Fruit fly (Drosophila melanogaster) ovary, adult (tissue): ENCODE data around the gene ScsbetaG.

ENCODE experiments used
- CG17801 ChIP-seq: fragments of 200-800 bp; optimal IDR thresholded peaks from 2 replicates; lab custom pipeline; 2019; ENCODE audit warnings: missing biosample characterization, mild to moderate bottlenecking, missing genetic modification characterization, moderate library complexity; ENCODE audit not compliant: partially characterized antibody

The ScsbetaG gene

DNA sequence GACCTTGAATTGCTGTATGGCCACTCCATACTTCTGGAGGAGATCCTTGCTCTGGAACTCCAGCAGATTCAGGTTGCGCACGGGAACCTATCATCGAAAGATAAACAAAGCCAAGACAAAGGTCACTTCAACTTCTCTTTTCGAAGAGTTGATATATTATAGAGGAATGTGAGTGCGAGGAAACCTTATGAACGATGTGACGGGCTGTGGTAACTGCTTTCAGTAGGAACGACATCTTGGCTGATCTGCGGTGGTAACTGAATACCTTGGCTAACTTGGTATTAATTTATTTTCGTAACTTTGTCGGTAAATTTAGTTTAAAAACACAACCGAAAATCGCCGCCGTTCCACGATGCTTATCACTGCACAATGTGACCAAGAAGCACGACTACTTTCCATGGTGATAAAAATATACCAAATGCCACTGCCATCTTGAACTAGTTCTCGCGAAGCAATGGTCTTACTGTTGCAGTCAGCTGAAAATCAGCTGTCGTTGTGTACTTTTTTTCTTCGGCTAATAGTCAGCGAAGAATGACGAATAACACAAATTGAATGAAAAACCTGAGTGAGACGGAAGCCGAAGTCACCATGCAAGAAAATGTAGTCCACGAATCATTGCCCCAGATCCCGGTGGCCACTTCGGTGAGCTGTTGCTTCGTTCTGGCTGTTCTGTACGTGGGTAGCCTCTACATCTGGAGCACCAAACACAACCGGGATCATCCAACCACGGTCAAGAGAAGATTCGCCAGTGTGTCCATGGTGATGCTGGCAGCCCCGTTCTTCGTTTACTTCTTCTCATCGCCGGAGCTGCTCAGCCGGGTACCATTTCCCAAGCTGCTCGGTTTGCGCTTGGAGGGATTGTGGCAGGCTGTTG lies at the start of gene ScsbetaG, which contains the start of gene Sras:
ScsbetaG (minus strand) TSS at position 383 of the 874 bp plus-strand sequence.
Sras (plus strand) TSS at position 466 of the 874 bp plus-strand sequence.
- TF ChIP-seq CG17801 (GFP tag; lab: Kevin White, UChicago), result peak; percentile 45

- no peak for TF ChIP-seq CG17801 (GFP tag; lab: Kevin White, UChicago)
Measured at dm6 chr3L:5611732-5612250, 48.3 kb upstream of the ScsbetaG start.

DNA sequence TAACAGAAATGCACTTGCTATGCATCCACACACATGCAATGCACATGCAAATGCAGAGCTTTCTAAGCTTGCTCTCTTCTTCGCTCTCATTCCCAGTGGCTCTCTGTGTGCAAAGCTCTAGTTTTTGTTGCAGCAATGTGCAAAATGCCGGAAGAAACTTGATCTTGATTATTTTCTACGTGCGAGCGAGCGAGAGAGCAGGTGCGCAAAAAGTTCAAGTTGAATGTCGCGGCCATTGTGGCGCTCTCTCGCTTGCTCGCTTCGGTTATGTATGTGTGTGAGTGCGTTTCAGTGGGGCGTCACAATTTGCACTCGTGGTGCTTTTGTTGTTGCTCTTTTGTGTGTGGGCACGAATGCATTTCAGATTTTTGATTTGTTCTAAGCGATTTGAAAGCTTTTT lies 47.1 kb upstream of the ScsbetaG start:
- peak; percentile 7 for TF ChIP-seq CG17801 (GFP tag; lab: Kevin White, UChicago)

- TF ChIP-seq CG17801 (GFP tag; lab: Kevin White, UChicago), result no peak
Measured at dm6 chr3L:5609493-5609892, 46.0 kb upstream of the ScsbetaG start.

DNA sequence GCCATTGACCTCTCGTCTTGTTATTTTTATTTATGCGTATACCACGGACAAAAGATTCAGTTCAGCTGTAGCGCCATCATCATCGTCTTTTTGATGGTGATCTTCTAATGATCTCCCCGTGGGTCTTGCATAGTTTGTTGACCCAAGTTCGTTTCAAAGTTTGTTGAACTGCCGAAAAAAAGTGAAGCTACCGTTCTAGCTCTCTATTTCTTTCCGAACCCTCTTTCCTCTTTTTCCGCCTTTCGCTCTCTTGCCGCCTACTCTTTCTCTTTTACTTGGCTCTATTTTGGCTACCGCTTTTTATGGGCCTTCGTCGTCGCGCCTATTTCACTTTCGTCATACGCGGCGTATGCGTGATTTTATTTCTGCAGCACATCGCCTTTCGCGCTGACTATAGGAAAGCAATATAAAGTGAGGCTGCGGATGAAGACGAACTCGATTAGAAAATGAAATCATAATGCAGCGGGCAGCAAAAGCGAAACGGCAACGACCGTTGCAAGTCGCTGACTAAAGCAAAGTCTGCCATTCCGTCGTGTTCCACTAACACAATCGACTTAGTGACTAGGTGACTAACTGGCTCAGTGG lies 45.4 kb upstream of the ScsbetaG start:
- no peak for TF ChIP-seq CG17801 (GFP tag; lab: Kevin White, UChicago)

dm6 chr3L:5608128-5608527 lies 44.6 kb upstream of the ScsbetaG start, which contains the start of gene Eaf6:
Gene Eaf6, minus strand, starts transcription at chr3L:5608300.
- no peak for TF ChIP-seq CG17801 (GFP tag; lab: Kevin White, UChicago)

DNA sequence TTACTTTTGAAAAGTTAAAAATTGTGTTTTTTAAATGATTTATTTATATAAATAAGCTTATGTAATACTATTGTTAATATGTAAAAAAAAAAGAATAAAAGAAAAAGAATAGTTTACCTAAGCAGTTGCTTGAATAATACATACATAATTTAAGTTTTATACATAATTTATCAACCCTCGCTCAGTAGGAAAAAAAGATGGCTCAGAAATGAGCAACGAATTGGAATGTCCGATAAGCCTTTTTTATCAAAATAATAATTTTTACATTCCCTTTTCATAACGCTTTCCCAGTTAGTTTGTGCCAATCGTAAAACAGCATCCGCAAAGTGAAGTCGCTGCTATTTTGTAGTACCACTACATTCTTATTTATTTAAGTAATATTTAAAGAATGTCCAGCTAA lies 41.0 kb upstream of the ScsbetaG start, which contains the start of gene mthl2:
mthl2 (plus strand) TSS at position 301 of the 400 bp plus-strand sequence.
- no peak for TF ChIP-seq CG17801 (GFP tag; lab: Kevin White, UChicago)

dm6 chr3L:5603860-5604415 lies 40.4 kb upstream of the ScsbetaG start, which contains the start of gene TM9SF3:
Gene TM9SF3, minus strand, starts transcription at chr3L:5603979.
- no peak for TF ChIP-seq CG17801 (GFP tag; lab: Kevin White, UChicago)

- no peak for TF ChIP-seq CG17801 (GFP tag; lab: Kevin White, UChicago)
Measured at dm6 chr3L:5599592-5599991, 36.1 kb upstream of the ScsbetaG start, which contains the start of gene CG10591. Gene CG10591, minus strand, starts transcription at chr3L:5599692.

dm6 chr3L:5594853-5595593 lies 31.5 kb upstream of the ScsbetaG start, which contains the start of the genes Alp10 and Alp9:
Gene Alp10, minus strand, starts transcription at chr3L:5595272.
Gene Alp9, plus strand, starts transcription at chr3L:5595542.
- TF ChIP-seq CG17801 (GFP tag; lab: Kevin White, UChicago), result no peak

DNA sequence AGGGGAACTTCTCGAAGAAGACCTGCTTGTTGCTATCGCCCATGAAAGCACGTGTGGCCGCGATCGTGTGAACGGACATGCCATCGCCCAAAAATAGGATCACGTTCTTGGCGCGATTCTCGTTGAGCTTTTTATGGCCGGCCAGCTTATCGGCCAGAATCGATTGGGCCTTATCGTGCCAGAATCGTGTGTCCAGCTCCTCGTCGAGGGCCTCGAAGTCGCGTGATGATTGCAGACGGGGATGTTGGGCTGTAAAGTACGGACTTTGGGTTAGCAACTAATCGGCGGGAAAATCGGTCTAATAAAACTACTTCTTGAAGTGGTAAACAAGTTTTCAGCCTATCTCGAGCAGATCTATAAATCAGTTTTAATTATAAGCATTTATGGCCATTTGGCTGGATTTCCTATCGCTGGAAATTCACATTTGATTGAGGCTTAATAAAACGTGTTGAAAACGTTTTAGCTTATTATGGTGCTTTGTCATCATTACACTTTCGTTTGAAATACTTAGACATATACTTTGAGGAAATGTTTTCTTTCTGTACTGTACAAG lies 30.7 kb upstream of the ScsbetaG start:
- no peak for TF ChIP-seq CG17801 (GFP tag; lab: Kevin White, UChicago)

DNA sequence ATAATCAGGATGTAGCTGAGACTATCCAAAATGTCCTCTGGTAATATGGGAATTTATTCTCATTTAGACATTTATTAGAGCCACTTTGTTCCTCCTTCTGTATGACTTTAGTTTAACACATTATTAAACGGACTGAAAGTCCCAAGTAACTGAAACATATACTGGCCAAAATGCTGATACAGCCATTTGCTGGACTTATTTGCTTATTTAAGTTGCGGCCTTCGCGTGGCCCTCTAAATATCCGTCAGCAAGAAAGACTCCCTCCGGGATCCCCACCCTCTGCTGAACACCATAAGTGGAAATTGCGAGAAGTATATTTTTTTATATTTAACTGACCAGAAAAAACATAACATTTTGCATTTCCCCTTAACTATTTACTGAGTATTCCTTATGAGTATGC lies 28.9 kb upstream of the ScsbetaG start, which contains the start of gene spo:
spo (minus strand) TSS at position 135 of the 400 bp plus-strand sequence.
- no peak for TF ChIP-seq CG17801 (GFP tag; lab: Kevin White, UChicago)

- TF ChIP-seq CG17801 (GFP tag; lab: Kevin White, UChicago), result peak; percentile 75
Measured at dm6 chr3L:5583295-5583707, 19.8 kb upstream of the ScsbetaG start.

DNA sequence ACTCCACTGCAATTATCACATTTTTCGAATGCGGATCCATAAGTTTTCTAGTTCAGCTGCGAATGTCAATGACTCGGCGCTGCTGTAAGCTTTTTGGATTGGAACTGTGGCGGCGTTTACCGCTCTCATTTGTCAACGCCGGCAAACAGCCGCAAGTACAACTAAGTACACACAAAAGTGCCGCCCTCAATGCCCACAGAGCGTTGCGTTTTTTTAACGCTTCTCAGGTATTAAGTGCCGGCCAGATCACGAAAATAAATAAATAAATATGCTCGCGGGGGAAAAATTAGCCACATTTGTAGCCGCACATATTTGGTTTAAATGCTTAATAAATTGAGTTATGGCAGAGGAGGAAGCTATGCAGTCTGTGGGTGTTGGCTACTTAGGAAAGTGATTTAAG lies 18.1 kb upstream of the ScsbetaG start:
- TF ChIP-seq CG17801 (GFP tag; lab: Kevin White, UChicago), result no peak
